Worm (Caenorhabditis elegans) whole organism, L2 larva: Measurements from ENCODE around the gene srw-135.

Source experiments
- F13H6.1 ChIP-seq: sonication (generic microtip); optimal IDR thresholded peaks from 2 replicates; lab custom pipeline; 2016; ENCODE audit warnings: missing genetic modification characterization, missing compliant biosample characterization
- R02D3.7 ChIP-seq: fragments of 150-350 bp; optimal IDR thresholded peaks from 2 replicates; lab custom pipeline; 2014; ENCODE audit warnings: missing biosample characterization, missing genetic modification characterization
- Y55F3AM.14 ChIP-seq: fragments of 200-800 bp; sonication (Bioruptor generic); optimal IDR thresholded peaks from 2 replicates; lab custom pipeline; 2018; ENCODE audit warnings: mild to moderate bottlenecking, missing genetic modification characterization, missing compliant biosample characterization
- ZK546.5 ChIP-seq: sonication (generic microtip); optimal IDR thresholded peaks from 2 replicates; lab custom pipeline; 2017; ENCODE audit warnings: missing biosample characterization, missing genetic modification characterization
- aly-2 ChIP-seq: fragments of 150-350 bp; optimal IDR thresholded peaks from 2 replicates; lab custom pipeline; 2014; ENCODE audit warnings: missing biosample characterization, missing genetic modification characterization
- ama-1 ChIP-seq: fragments of 150-350 bp; optimal IDR thresholded peaks from 2 replicates; lab custom pipeline; 2018; ENCODE audit warnings: inconsistent platforms
- ceh-16 ChIP-seq: fragments of 150-350 bp; optimal IDR thresholded peaks from 2 replicates; lab custom pipeline; 2014; ENCODE audit warnings: missing biosample characterization, missing genetic modification characterization
- ceh-82 ChIP-seq: fragments of 150-350 bp; optimal IDR thresholded peaks from 2 replicates; lab custom pipeline; 2014; ENCODE audit warnings: missing biosample characterization, missing genetic modification characterization
- crh-2 ChIP-seq: sonication (generic microtip); optimal IDR thresholded peaks from 2 replicates; lab custom pipeline; 2017; ENCODE audit warnings: missing biosample characterization, missing genetic modification characterization
- dmd-4 ChIP-seq: sonication (generic microtip); optimal IDR thresholded peaks from 2 replicates; lab custom pipeline; 2017; ENCODE audit warnings: missing biosample characterization, missing genetic modification characterization
- elt-1 ChIP-seq: fragments of 150-350 bp; optimal IDR thresholded peaks from 2 replicates; lab custom pipeline; 2014; ENCODE audit warnings: missing biosample characterization, missing genetic modification characterization
- fos-1 ChIP-seq: fragments of 150-350 bp; optimal IDR thresholded peaks from 2 replicates; lab custom pipeline; 2014; ENCODE audit warnings: missing biosample characterization, missing genetic modification characterization
- gmeb-1 ChIP-seq: fragments of 150-350 bp; optimal IDR thresholded peaks from 2 replicates; lab custom pipeline; 2014; ENCODE audit warnings: missing biosample characterization, missing genetic modification characterization
- lin-11 ChIP-seq: fragments of 150-350 bp; sonication (generic microtip); optimal IDR thresholded peaks from 2 replicates; lab custom pipeline; 2014; ENCODE audit warnings: missing biosample characterization, missing genetic modification characterization, inconsistent platforms, mixed read lengths
- lin-13 ChIP-seq: fragments of 150-350 bp; optimal IDR thresholded peaks from 2 replicates; lab custom pipeline; 2014; ENCODE audit warnings: missing biosample characterization, missing genetic modification reagents, missing genetic modification characterization
- lsy-2 ChIP-seq, 2 experiments: fragments of 150-350 bp in 1 of 2; sonication (generic microtip) in 1 of 2; optimal IDR thresholded peaks; 2 replicates each; lab custom pipeline; 2014 to 2017; ENCODE audit warnings: missing biosample characterization in 2 of 2, missing genetic modification characterization in 2 of 2
- mdl-1 ChIP-seq, 2 experiments: fragments of 150-350 bp in 1 of 2; sonication (generic microtip) in 1 of 2; optimal IDR thresholded peaks; 2 replicates each; lab custom pipeline; 2017; ENCODE audit warnings: missing biosample characterization in 2 of 2, missing genetic modification characterization in 2 of 2
- nhr-10 ChIP-seq: sonication (generic microtip); optimal IDR thresholded peaks from 2 replicates; lab custom pipeline; 2017; ENCODE audit warnings: missing biosample characterization, missing genetic modification characterization
- nhr-12 ChIP-seq: fragments of 150-350 bp; optimal IDR thresholded peaks from 2 replicates; lab custom pipeline; 2014; ENCODE audit warnings: missing biosample characterization, missing genetic modification characterization
- nhr-129 ChIP-seq: fragments of 150-350 bp; optimal IDR thresholded peaks from 2 replicates; lab custom pipeline; 2014; ENCODE audit warnings: missing biosample characterization, missing genetic modification characterization
- nhr-21 ChIP-seq: fragments of 150-350 bp; optimal IDR thresholded peaks from 2 replicates; lab custom pipeline; 2014; ENCODE audit warnings: missing biosample characterization, missing genetic modification characterization
- nhr-23 ChIP-seq: fragments of 150-350 bp; optimal IDR thresholded peaks from 2 replicates; lab custom pipeline; 2014; ENCODE audit warnings: missing biosample characterization, missing genetic modification reagents, missing genetic modification characterization
- nhr-237 ChIP-seq: fragments of 150-350 bp; optimal IDR thresholded peaks from 2 replicates; lab custom pipeline; 2014; ENCODE audit warnings: missing biosample characterization, missing genetic modification characterization
- nhr-25 ChIP-seq: fragments of 150-350 bp; sonication (generic microtip); optimal IDR thresholded peaks from 3 replicates; lab custom pipeline; 2014; ENCODE audit warnings: missing biosample characterization, missing genetic modification characterization
- nhr-6 ChIP-seq: fragments of 150-350 bp; optimal IDR thresholded peaks from 2 replicates; lab custom pipeline; 2014; ENCODE audit warnings: missing biosample characterization, missing genetic modification characterization
- peb-1 ChIP-seq: fragments of 150-350 bp; optimal IDR thresholded peaks from 2 replicates; lab custom pipeline; 2014; ENCODE audit warnings: missing biosample characterization, missing genetic modification characterization
- sma-3 ChIP-seq: sonication (generic microtip); optimal IDR thresholded peaks from 2 replicates; lab custom pipeline; 2016; ENCODE audit warnings: missing genetic modification reagents, missing genetic modification characterization, missing compliant biosample characterization
- sma-9 ChIP-seq, 2 experiments: fragments of 150-350 bp in 1 of 2; sonication (generic microtip) in 1 of 2; optimal IDR thresholded peaks; 2 replicates each; lab custom pipeline; 2014 to 2016; ENCODE audit warnings: missing genetic modification characterization in 2 of 2, mild to moderate bottlenecking in 1 of 2, missing biosample characterization in 1 of 2, missing compliant biosample characterization in 1 of 2, missing genetic modification reagents in 1 of 2, moderate library complexity in 1 of 2
- snpc-4 ChIP-seq: fragments of 150-350 bp; optimal IDR thresholded peaks from 2 replicates; lab custom pipeline; 2014; ENCODE audit warnings: missing biosample characterization, missing genetic modification characterization
- unc-55 ChIP-seq: fragments of 150-350 bp; sonication (generic microtip); optimal IDR thresholded peaks from 3 replicates; lab custom pipeline; 2014; ENCODE audit warnings: missing biosample characterization, missing genetic modification reagents, missing genetic modification characterization
- unc-62 ChIP-seq: fragments of 150-350 bp; optimal IDR thresholded peaks from 2 replicates; lab custom pipeline; 2014; ENCODE audit warnings: missing biosample characterization, missing genetic modification reagents, missing genetic modification characterization
- ztf-1 ChIP-seq: fragments of 200-800 bp; sonication (Bioruptor generic); conservative IDR thresholded peaks from 2 replicates; pipeline ENCODE4 v1.3.6; 2022; ENCODE audit warnings: missing genetic modification characterization, missing compliant biosample characterization
- ztf-4 ChIP-seq: fragments of 150-350 bp; optimal IDR thresholded peaks from 2 replicates; lab custom pipeline; 2014; ENCODE audit warnings: missing biosample characterization, missing genetic modification characterization

srw-135 gene

ce11 chrV:3021306-3021705 lies 10.0 kb upstream of the srw-135 start, which contains the start of gene irld-12:
irld-12 (minus strand) TSS chrV:3021406.
- TF ChIP-seq crh-2 (tag; lab: Kevin White, UChicago), result no peak
- TF ChIP-seq F13H6.1 (tag; lab: Kevin White, UChicago), result no peak
- no peak for TF ChIP-seq unc-55 (GFP tag; lab: Kevin White, UChicago)
- no peak for TF ChIP-seq dmd-4
- no peak for TF ChIP-seq ztf-1
- TF ChIP-seq ceh-16 (tag; lab: Kevin White, UChicago), result no peak
- TF ChIP-seq snpc-4, result no peak
- TF ChIP-seq nhr-12 (tag; lab: Kevin White, UChicago), result no peak
- TF ChIP-seq R02D3.7 (tag; lab: Kevin White, UChicago), result no peak

ce11 chrV:3017930-3018329 lies 6.6 kb upstream of the srw-135 start:
- no peak for TF ChIP-seq peb-1 (tag; lab: Kevin White, UChicago)
- no peak for TF ChIP-seq nhr-6 (tag; lab: Kevin White, UChicago)
- no peak for TF ChIP-seq ZK546.5 (tag; lab: Kevin White, UChicago)
- no peak for TF ChIP-seq mdl-1 (tag; optimal IDR thresholded peaks at IDR 0.05; lab: Kevin White, UChicago)
- TF ChIP-seq nhr-10 (tag; lab: Kevin White, UChicago), result no peak
- TF ChIP-seq nhr-23 (tag; lab: Kevin White, UChicago), result no peak
- no peak for TF ChIP-seq unc-55 (GFP tag; lab: Kevin White, UChicago)
- no peak for TF ChIP-seq sma-3 (GFP tag; lab: Kevin White, UChicago)
- TF ChIP-seq fos-1 (tag; lab: Kevin White, UChicago), result no peak
- TF ChIP-seq ceh-82, result no peak
- no peak for TF ChIP-seq ceh-16 (tag; lab: Kevin White, UChicago)
- no peak for TF ChIP-seq unc-62 (GFP tag; lab: Kevin White, UChicago)
- TF ChIP-seq nhr-12 (tag; lab: Kevin White, UChicago), result no peak
- TF ChIP-seq dmd-4, result no peak
- TF ChIP-seq aly-2 (tag; lab: Kevin White, UChicago), result no peak
- no peak for TF ChIP-seq elt-1 (tag; lab: Kevin White, UChicago)
- no peak for TF ChIP-seq lin-13
- no peak for TF ChIP-seq crh-2 (tag; lab: Kevin White, UChicago)
- TF ChIP-seq ztf-4 (tag; lab: Kevin White, UChicago), result no peak
- TF ChIP-seq nhr-21 (tag; lab: Kevin White, UChicago), result no peak

- TF ChIP-seq ama-1 (no peak), nhr-10 (tag; lab: Kevin White, UChicago) (no peak), unc-55 (GFP tag; lab: Kevin White, UChicago) (no peak), ceh-16 (tag; lab: Kevin White, UChicago) (no peak), ceh-82 (no peak), Y55F3AM.14 (no peak), ztf-1 (no peak), lsy-2 (tag; optimal IDR thresholded peaks at IDR 0.05; lab: Kevin White, UChicago) (no peak), nhr-237 (no peak)
Measured at ce11 chrV:3014185-3014584, 2.9 kb upstream of the srw-135 start, which contains the start of gene K12D9.1. K12D9.1 (plus strand) TSS chrV:3014485.

ce11 chrV:3010468-3010867 lies 826 bp downstream of the srw-135 start, which contains the start of gene srw-136:
srw-136 (minus strand) TSS chrV:3010568.
- TF ChIP-seq crh-2 (tag; lab: Kevin White, UChicago), result no peak
- TF ChIP-seq nhr-10 (tag; lab: Kevin White, UChicago), result no peak
- TF ChIP-seq ceh-16 (tag; lab: Kevin White, UChicago), result no peak
- TF ChIP-seq lsy-2 (tag; optimal IDR thresholded peaks at IDR 0.05; lab: Kevin White, UChicago), result no peak
- TF ChIP-seq ama-1, result no peak
- no peak for TF ChIP-seq ceh-82
- no peak for TF ChIP-seq nhr-21 (tag; lab: Kevin White, UChicago)
- TF ChIP-seq Y55F3AM.14, result no peak
- TF ChIP-seq ztf-1, result no peak
- TF ChIP-seq gmeb-1 (tag; lab: Kevin White, UChicago), result no peak
- TF ChIP-seq lin-13, result no peak
- no peak for TF ChIP-seq aly-2 (tag; lab: Kevin White, UChicago)
- TF ChIP-seq peb-1 (tag; lab: Kevin White, UChicago), result no peak
- TF ChIP-seq nhr-25 (tag; lab: Kevin White, UChicago), result no peak
- no peak for TF ChIP-seq lin-11 (tag; lab: Kevin White, UChicago)
- TF ChIP-seq nhr-23 (tag; lab: Kevin White, UChicago), result no peak
- no peak for TF ChIP-seq mdl-1 (tag; optimal IDR thresholded peaks at IDR 0.05; lab: Kevin White, UChicago)
- TF ChIP-seq dmd-4, result no peak
- no peak for TF ChIP-seq nhr-129
- TF ChIP-seq, all 48 proteins: peak for 0

- TF ChIP-seq sma-9 (GFP tag; optimal IDR thresholded peaks at IDR 0.05; lab: Kevin White, UChicago), result no peak
- TF ChIP-seq sma-9 (tag; optimal IDR thresholded peaks at IDR 0.05; lab: Kevin White, UChicago), result no peak
Measured at ce11 chrV:3005964-3006363, 5.3 kb downstream of the srw-135 start, which contains the start of gene srw-112. srw-112 (minus strand) TSS chrV:3006064.
